In the genomic region with DNA sequence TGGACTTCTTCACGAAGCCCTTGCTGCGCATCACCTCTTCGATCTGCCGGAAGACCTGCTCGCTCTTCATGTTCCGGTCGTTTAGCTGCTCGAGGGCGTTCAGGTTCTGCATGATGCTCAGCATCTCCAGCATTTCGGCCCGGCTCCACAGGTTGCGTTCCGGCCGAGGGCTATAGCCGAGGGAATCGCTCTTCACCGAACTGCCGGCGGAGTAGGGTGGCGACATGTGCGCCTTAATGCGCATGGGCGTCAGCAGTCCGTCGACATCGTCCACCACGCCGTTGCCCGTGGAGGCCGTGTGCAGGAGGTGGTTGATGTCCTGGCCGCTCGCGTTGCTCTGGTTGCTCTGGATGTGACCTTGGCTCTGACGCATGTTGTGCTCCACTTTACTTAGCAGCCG, we compare ENCODE assay signal across 3 fruit fly cellular contexts.
A peak's percentile ranks its signal among the peaks of the same experiment; 100 is the strongest.
TF ChIP-seq lines count a peak whose summit lies in the region.

No protein-coding gene starts in this region.

- TF ChIP-seq CTCF in whole organism, embryonic (GFP tag; optimal IDR thresholded peaks at IDR 0.05; lab: Kevin White, UChicago) = no peak

TF ChIP-seq in Kc167, 6 proteins besides CTCF, POLR2A, EP300 and RAD21:
- peak; percentile 97 for TF ChIP-seq ttk (optimal IDR thresholded peaks at IDR 0.05; lab: Kevin White, UChicago)
- TF ChIP-seq insv (optimal IDR thresholded peaks at IDR 0.05; lab: Kevin White, UChicago) = no peak

TF ChIP-seq in whole organism, embryonic, 481 proteins besides CTCF, POLR2A, EP300 and RAD21:
- no peak for TF ChIP-seq CG7786 (GFP tag; optimal IDR thresholded peaks at IDR 0.05; lab: Kevin White, UChicago)
- TF ChIP-seq CG18764 (GFP tag; optimal IDR thresholded peaks at IDR 0.05; lab: Kevin White, UChicago) = no peak
- TF ChIP-seq ewg (GFP tag; optimal IDR thresholded peaks at IDR 0.05; lab: Kevin White, UChicago) = peak; percentile 62
- TF ChIP-seq Dip3 (GFP tag; optimal IDR thresholded peaks at IDR 0.05; lab: Kevin White, UChicago) = no peak
- TF ChIP-seq Ets65A (GFP tag; lab: Kevin White, UChicago) = peak; percentile 75
- TF ChIP-seq Dp (GFP tag; optimal IDR thresholded peaks at IDR 0.05; lab: Kevin White, UChicago) = no peak
- no peak for TF ChIP-seq HLH3B (GFP tag; IDR thresholded peaks at IDR 0.05; lab: Robert Waterston, UW)
- TF ChIP-seq Deaf1 (tag; optimal IDR thresholded peaks at IDR 0.05; lab: Kevin White, UChicago) = peak; percentile 80
- no peak for TF ChIP-seq dati (GFP tag; IDR thresholded peaks at IDR 0.05; lab: Robert Waterston, UW)
- TF ChIP-seq Dref (GFP tag; IDR thresholded peaks at IDR 0.05; lab: Robert Waterston, UW) = no peak
- 0 out of 3 replicates have a peak, but pooled peaks have one; percentile 15 for TF ChIP-seq zfh1 (GFP tag; IDR thresholded peaks at IDR 0.05; lab: Robert Waterston, UW)
- 0 out of 2 replicates have a peak, but pooled peaks have one; percentile 24 for TF ChIP-seq Scr (GFP tag; IDR thresholded peaks at IDR 0.05; lab: Robert Waterston, UW; ENCODE audit: partially characterized antibody)
- no peak for TF ChIP-seq CG6765 (GFP tag; optimal IDR thresholded peaks at IDR 0.05; lab: Kevin White, UChicago)
- TF ChIP-seq Kr (GFP tag; optimal IDR thresholded peaks at IDR 0.05; lab: Kevin White, UChicago) = no peak
- 0 out of 2 replicates have a peak, but pooled peaks have one; percentile 17 for TF ChIP-seq E2f1 (GFP tag; IDR thresholded peaks at IDR 0.05; lab: Robert Waterston, UW)
- TF ChIP-seq CG34224 (GFP tag; IDR thresholded peaks at IDR 0.05; lab: Robert Waterston, UW; ENCODE audit: partially characterized antibody) = no peak
- peak; percentile 44 for TF ChIP-seq CG8478 (optimal IDR thresholded peaks at IDR 0.05; lab: Kevin White, UChicago)
- 0 out of 2 replicates have a peak, but pooled peaks have one; percentile 10 for TF ChIP-seq Bgb (GFP tag; IDR thresholded peaks at IDR 0.05; lab: Robert Waterston, UW; ENCODE audit: partially characterized antibody)
- peak; percentile 67 for TF ChIP-seq Med (GFP tag; lab: Kevin White, UChicago)
- TF ChIP-seq scrt (GFP tag; optimal IDR thresholded peaks at IDR 0.05; lab: Kevin White, UChicago) = peak; percentile 89

TF ChIP-seq in whole organism, pupa, 21 proteins besides CTCF, POLR2A, EP300 and RAD21:
- TF ChIP-seq CG12605 (GFP tag; IDR thresholded peaks at IDR 0.05; lab: Robert Waterston, UW) (peak; percentile 75), rn (GFP tag; IDR thresholded peaks at IDR 0.05; lab: Robert Waterston, UW) (no peak), CG15710 (tag; optimal IDR thresholded peaks at IDR 0.05; lab: Kevin White, UChicago) (no peak), CG14655 (GFP tag; optimal IDR thresholded peaks at IDR 0.05; lab: Kevin White, UChicago) (no peak), CG32121 (GFP tag; IDR thresholded peaks at IDR 0.05; lab: Robert Waterston, UW) (no peak)
